Fruit fly (Drosophila melanogaster): Measurements from ENCODE around the gene mor.

mor gene

dm6 chr3R:15993139-15993804 is 20.6 kb upstream of the mor start (continued):
- TF ChIP-seq NfI (GFP tag; optimal IDR thresholded peaks at IDR 0.05), result no peak
- peak in 1 of 2 experiments; percentile 56 for TF ChIP-seq Hr78 (GFP tag; optimal IDR thresholded peaks at IDR 0.05)
- TF ChIP-seq peb (GFP tag; IDR thresholded peaks at IDR 0.05), result no peak

- TF ChIP-seq D19B (GFP tag; optimal IDR thresholded peaks at IDR 0.05), result peak; percentile 4
- peak; percentile 58 for TF ChIP-seq sug (tag; optimal IDR thresholded peaks at IDR 0.05)
- no peak for TF ChIP-seq dan (GFP tag; IDR thresholded peaks at IDR 0.05)
- TF ChIP-seq CG34376 (GFP tag; optimal IDR thresholded peaks at IDR 0.05), result peak; percentile 80
These were observed 18.9 kb upstream of the mor start for dm6 chr3R:15991593-15991992.

dm6 chr3R:15989217-15989921 is 16.7 kb upstream of the mor start:
- TF ChIP-seq HLHmδ (GFP tag; optimal IDR thresholded peaks at IDR 0.05) (peak; percentile 29), Kr (GFP tag; optimal IDR thresholded peaks at IDR 0.05) (peak; percentile 6), twi (tag; optimal IDR thresholded peaks at IDR 0.05) (peak; percentile 64), tll (GFP tag; optimal IDR thresholded peaks at IDR 0.05) (peak in 1 of 2 experiments; percentile 98), CG15479 (GFP tag; optimal IDR thresholded peaks at IDR 0.05) (peak; percentile 66), D (optimal IDR thresholded peaks at IDR 0.05) (peak; percentile 39), D (GFP tag; optimal IDR thresholded peaks at IDR 0.05) (no peak), CG4360 (GFP tag; IDR thresholded peaks at IDR 0.05) (0 out of 2 replicates have a peak, but pooled peaks have one; percentile 7), CG13123 (GFP tag; optimal IDR thresholded peaks at IDR 0.05) (no peak), cad (GFP tag; optimal IDR thresholded peaks at IDR 0.05) (peak; percentile 72), pros (GFP tag; optimal IDR thresholded peaks at IDR 0.05) (peak; percentile 11), kni (GFP tag; optimal IDR thresholded peaks at IDR 0.05) (peak; percentile 30), Opbp (GFP tag; IDR thresholded peaks at IDR 0.05; ENCODE audit: partially characterized antibody) (no peak), CG4854 (GFP tag; optimal IDR thresholded peaks at IDR 0.05) (no peak), zen (tag; optimal IDR thresholded peaks at IDR 0.05) (peak; percentile 83), vfl (GFP tag; optimal IDR thresholded peaks at IDR 0.05) (peak; percentile 2)

- no peak for TF ChIP-seq CG11723 (GFP tag; optimal IDR thresholded peaks at IDR 0.05)
- TF ChIP-seq D (optimal IDR thresholded peaks at IDR 0.05), result peak; percentile 65
- TF ChIP-seq D (GFP tag; optimal IDR thresholded peaks at IDR 0.05), result no peak
- peak; percentile 80 for TF ChIP-seq cad (GFP tag; optimal IDR thresholded peaks at IDR 0.05)
- no peak for TF ChIP-seq CG15073 (GFP tag; optimal IDR thresholded peaks at IDR 0.05)
- TF ChIP-seq zen (tag; optimal IDR thresholded peaks at IDR 0.05), result peak; percentile 90
- TF ChIP-seq slbo (GFP tag; IDR thresholded peaks at IDR 0.05), result no peak
- no peak for TF ChIP-seq CG17359 (tag; optimal IDR thresholded peaks at IDR 0.05)
- peak in 1 of 2 experiments; percentile 90 for TF ChIP-seq tll (GFP tag; optimal IDR thresholded peaks at IDR 0.05)
These were observed 15.6 kb upstream of the mor start for dm6 chr3R:15988353-15988752.

dm6 chr3R:15987064-15987649 is 14.4 kb upstream of the mor start:
- no peak for TF ChIP-seq CkIIα-i1 (GFP tag; IDR thresholded peaks at IDR 0.05)
- TF ChIP-seq CG34376 (GFP tag; optimal IDR thresholded peaks at IDR 0.05), result peak; percentile 47
- TF ChIP-seq vfl (GFP tag; optimal IDR thresholded peaks at IDR 0.05), result no peak
- no peak for TF ChIP-seq cato (GFP tag; optimal IDR thresholded peaks at IDR 0.05; ENCODE audit: borderline replicate concordance)
- TF ChIP-seq nom (GFP tag; optimal IDR thresholded peaks at IDR 0.05), result peak; percentile 55
- no peak for TF ChIP-seq CG6175 (GFP tag; IDR thresholded peaks at IDR 0.05)
- peak in 1 of 2 experiments; percentile 6 for TF ChIP-seq bsh (GFP tag; optimal IDR thresholded peaks at IDR 0.05)
- peak; percentile 66 for TF ChIP-seq Deaf1 (tag; optimal IDR thresholded peaks at IDR 0.05)
- peak; percentile 18 for TF ChIP-seq sug (tag; optimal IDR thresholded peaks at IDR 0.05)
- peak; percentile 34 for TF ChIP-seq CG10543 (GFP tag; optimal IDR thresholded peaks at IDR 0.05)
- TF ChIP-seq Dek (tag; optimal IDR thresholded peaks at IDR 0.05), result no peak

Data from whole organism, embryonic.